Worm (Caenorhabditis elegans) whole organism, midembryonic: Measurements from ENCODE around the gene cisd-1.

ENCODE experiments used
- T22C8.4 ChIP-seq: fragments of 200-800 bp; sonication (Bioruptor generic); IDR thresholded peaks from 2 replicates; pipeline ENCODE4 v1.3.6; 2022; ENCODE audit warnings: missing genetic modification characterization, missing compliant biosample characterization
- cog-1 ChIP-seq: sonication (generic microtip); optimal IDR thresholded peaks from 2 replicates; lab custom pipeline; 2016; ENCODE audit warnings: missing genetic modification characterization, missing compliant biosample characterization
- flt-1 ChIP-seq: fragments of 200-800 bp; sonication (Bioruptor generic); IDR thresholded peaks from 2 replicates; pipeline ENCODE4 v1.3.6; 2022; ENCODE audit warnings: missing genetic modification characterization, missing compliant biosample characterization
- klf-2 ChIP-seq: fragments of 200-800 bp; sonication (Bioruptor generic); conservative IDR thresholded peaks from 2 replicates; pipeline ENCODE4 v1.3.6; 2022; ENCODE audit warnings: missing genetic modification reagents, missing genetic modification characterization, missing compliant biosample characterization
- med-1 ChIP-seq: sonication (generic microtip); optimal IDR thresholded peaks from 2 replicates; lab custom pipeline; 2017; ENCODE audit warnings: missing genetic modification characterization, mild to moderate bottlenecking, missing compliant biosample characterization, antibody characterized with exemption, missing genetic modification reagents; ENCODE audit not compliant: insufficient read depth
- ref-1 ChIP-seq: fragments of 200-800 bp; sonication (Bioruptor generic); conservative IDR thresholded peaks from 2 replicates; pipeline ENCODE4 v1.3.6; 2022; ENCODE audit warnings: missing genetic modification reagents, missing genetic modification characterization, missing compliant biosample characterization
- tab-1 ChIP-seq: fragments of 200-800 bp; sonication (Bioruptor generic); IDR thresholded peaks from 2 replicates; pipeline ENCODE4 v1.3.6; 2022; ENCODE audit warnings: missing genetic modification characterization, missing compliant biosample characterization
- ztf-23 ChIP-seq: fragments of 200-800 bp; sonication (Bioruptor generic); IDR thresholded peaks from 2 replicates; pipeline ENCODE4 v1.3.6; 2022; ENCODE audit warnings: missing genetic modification reagents, missing genetic modification characterization, missing compliant biosample characterization
- ztf-29 ChIP-seq: fragments of 200-800 bp; sonication (Bioruptor generic); IDR thresholded peaks from 2 replicates; pipeline ENCODE4 v1.3.6; 2022; ENCODE audit warnings: missing genetic modification reagents, missing genetic modification characterization, missing compliant biosample characterization

cisd-1 gene

ce11 chrII:11497365-11497764, 27.9 kb upstream of the cisd-1 start, which contains the start of gene B0334.5:
Gene B0334.5 (plus strand): TSS chrII:11497665.
- TF ChIP-seq klf-2 (GFP tag; lab: Robert Waterston, UW), result no peak
- TF ChIP-seq ztf-23 (GFP tag; lab: Robert Waterston, UW), result 0 out of 2 replicates have a peak, but pooled peaks have one; percentile 31

ce11 chrII:11496767-11497166, 27.3 kb upstream of the cisd-1 start, which contains the start of gene emc-5:
Gene emc-5 (plus strand): TSS chrII:11496780.
- TF ChIP-seq med-1 (GFP tag; lab: Kevin White, UChicago), result no peak
- no peak for TF ChIP-seq cog-1 (tag; lab: Kevin White, UChicago)

DNA sequence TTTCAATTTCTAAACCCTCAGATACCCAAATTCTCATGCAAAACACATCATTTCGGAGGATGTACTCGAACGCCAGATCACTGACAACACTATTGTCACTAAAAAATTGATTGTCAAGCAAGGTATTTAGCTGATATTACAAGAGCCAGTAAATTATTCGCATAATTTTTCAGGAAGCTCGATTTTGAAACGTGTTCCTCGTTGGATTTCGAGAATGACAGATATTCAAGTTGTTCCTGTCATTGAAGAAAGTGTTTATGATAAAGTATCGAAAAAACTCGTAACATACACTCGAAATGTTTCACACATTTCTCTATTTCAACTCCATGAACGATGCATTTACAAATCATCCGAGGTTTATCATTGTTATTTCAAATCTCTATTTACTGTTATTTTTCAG, 26.4 kb upstream of the cisd-1 start:
- no peak for TF ChIP-seq cog-1 (tag; lab: Kevin White, UChicago)
- TF ChIP-seq ztf-29 (GFP tag; lab: Robert Waterston, UW), result no peak
- no peak for TF ChIP-seq klf-2 (GFP tag; lab: Robert Waterston, UW)
- TF ChIP-seq ztf-23 (GFP tag; lab: Robert Waterston, UW), result no peak
- no peak for TF ChIP-seq T22C8.4 (GFP tag; lab: Robert Waterston, UW)
- TF ChIP-seq med-1 (GFP tag; lab: Kevin White, UChicago), result no peak
- no peak for TF ChIP-seq ref-1
- no peak for TF ChIP-seq flt-1
- TF ChIP-seq tab-1 (GFP tag; lab: Robert Waterston, UW), result no peak

DNA sequence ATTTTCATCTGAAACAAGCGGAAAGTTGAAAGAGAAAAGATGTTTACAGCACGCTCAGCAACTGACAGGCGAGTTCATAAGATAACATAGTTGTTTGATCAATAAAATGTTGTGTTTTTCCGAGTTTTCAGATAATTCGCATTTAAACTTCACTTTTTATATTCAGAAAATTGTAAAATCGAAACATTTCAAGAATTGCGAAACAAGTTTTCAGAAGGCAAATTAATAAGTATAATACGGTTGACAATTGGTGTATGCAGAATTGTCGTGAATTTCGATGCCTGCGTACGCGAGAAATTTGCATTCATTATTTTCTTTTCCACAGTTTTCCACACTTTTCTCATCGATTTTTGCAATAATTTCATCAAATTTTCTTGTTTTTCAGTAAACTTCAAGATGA, 25.9 kb upstream of the cisd-1 start, which contains the start of the genes ooc-3 and B0334.4:
TSS of gene ooc-3 (minus strand) at position 15 of the 400 bp plus-strand sequence.
TSS of gene B0334.4 (plus strand) at position 386 of the 400 bp plus-strand sequence.
- TF ChIP-seq ref-1 (no peak), flt-1 (no peak)

DNA sequence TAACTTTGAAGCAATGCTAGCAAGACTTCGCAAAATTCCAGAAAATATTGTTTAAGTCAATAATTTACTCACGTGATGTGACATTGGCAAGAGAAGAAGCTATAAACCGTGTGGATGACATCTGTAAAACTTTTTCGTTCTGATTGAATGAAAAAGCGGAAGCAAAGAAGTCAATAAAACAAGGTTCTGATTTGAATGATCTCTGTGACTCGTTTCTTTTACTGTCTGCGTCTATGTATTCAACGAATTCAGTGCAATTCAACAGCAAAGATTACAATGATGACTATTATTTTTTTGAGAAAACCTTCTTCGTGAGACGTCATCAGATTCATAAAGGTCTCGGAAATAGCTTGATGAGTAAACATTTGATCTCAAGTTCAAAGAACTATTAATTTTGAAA, 23.4 kb upstream of the cisd-1 start, which contains the start of gene hacl-1:
TSS of gene hacl-1 (minus strand) at position 121 of the 400 bp plus-strand sequence.
- no peak for TF ChIP-seq ztf-29 (GFP tag; lab: Robert Waterston, UW)
- TF ChIP-seq med-1 (GFP tag; lab: Kevin White, UChicago), result no peak
- no peak for TF ChIP-seq tab-1 (GFP tag; lab: Robert Waterston, UW)
- no peak for TF ChIP-seq cog-1 (tag; lab: Kevin White, UChicago)
- no peak for TF ChIP-seq ztf-23 (GFP tag; lab: Robert Waterston, UW)

- TF ChIP-seq T22C8.4 (GFP tag; lab: Robert Waterston, UW) (no peak), ref-1 (no peak), tab-1 (GFP tag; lab: Robert Waterston, UW) (no peak), ztf-29 (GFP tag; lab: Robert Waterston, UW) (no peak), med-1 (GFP tag; lab: Kevin White, UChicago) (no peak), ztf-23 (GFP tag; lab: Robert Waterston, UW) (no peak), klf-2 (GFP tag; lab: Robert Waterston, UW) (no peak), flt-1 (no peak), cog-1 (tag; lab: Kevin White, UChicago) (no peak)
These were observed 18.6 kb upstream of the cisd-1 start, which contains the start of gene B0334.13 for ce11 chrII:11487999-11488398. Gene B0334.13 (plus strand): TSS chrII:11488299.

ce11 chrII:11486698-11487234, 17.3 kb upstream of the cisd-1 start, which contains the start of gene ttr-18:
Gene ttr-18 (minus strand): TSS chrII:11486748.
- TF ChIP-seq ztf-29 (GFP tag; lab: Robert Waterston, UW) (no peak), ztf-23 (GFP tag; lab: Robert Waterston, UW) (no peak), flt-1 (no peak), tab-1 (GFP tag; lab: Robert Waterston, UW) (no peak), ref-1 (no peak), klf-2 (GFP tag; lab: Robert Waterston, UW) (no peak), cog-1 (tag; lab: Kevin White, UChicago) (no peak), med-1 (GFP tag; lab: Kevin White, UChicago) (no peak), T22C8.4 (GFP tag; lab: Robert Waterston, UW) (no peak)

DNA sequence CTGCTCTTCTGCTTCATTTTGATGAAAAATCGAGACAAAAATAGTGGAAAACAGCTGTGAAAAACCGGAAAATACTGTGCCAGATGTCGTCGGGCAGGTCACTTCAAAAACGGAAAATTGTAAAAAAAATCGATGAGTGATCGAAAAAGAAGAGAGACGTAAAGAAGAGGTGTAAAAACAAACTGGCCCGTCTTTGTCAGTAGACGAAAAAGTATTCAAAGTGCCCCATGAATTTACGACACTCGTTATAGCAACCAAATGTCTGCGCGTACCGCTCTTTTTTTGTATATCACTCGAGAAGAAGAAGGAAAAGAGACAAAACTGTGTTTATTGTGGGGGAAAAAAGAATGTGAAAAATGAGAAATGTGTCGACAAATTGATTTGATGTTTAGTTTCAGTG, 15.8 kb upstream of the cisd-1 start, which contains the start of gene twk-5:
TSS of gene twk-5 (minus strand) at position 101 of the 400 bp plus-strand sequence.
- TF ChIP-seq flt-1 (no peak), med-1 (GFP tag; lab: Kevin White, UChicago) (no peak), cog-1 (tag; lab: Kevin White, UChicago) (no peak), tab-1 (GFP tag; lab: Robert Waterston, UW) (no peak), klf-2 (GFP tag; lab: Robert Waterston, UW) (no peak), ref-1 (no peak), T22C8.4 (GFP tag; lab: Robert Waterston, UW) (no peak), ztf-29 (GFP tag; lab: Robert Waterston, UW) (no peak), ztf-23 (GFP tag; lab: Robert Waterston, UW) (no peak)

DNA sequence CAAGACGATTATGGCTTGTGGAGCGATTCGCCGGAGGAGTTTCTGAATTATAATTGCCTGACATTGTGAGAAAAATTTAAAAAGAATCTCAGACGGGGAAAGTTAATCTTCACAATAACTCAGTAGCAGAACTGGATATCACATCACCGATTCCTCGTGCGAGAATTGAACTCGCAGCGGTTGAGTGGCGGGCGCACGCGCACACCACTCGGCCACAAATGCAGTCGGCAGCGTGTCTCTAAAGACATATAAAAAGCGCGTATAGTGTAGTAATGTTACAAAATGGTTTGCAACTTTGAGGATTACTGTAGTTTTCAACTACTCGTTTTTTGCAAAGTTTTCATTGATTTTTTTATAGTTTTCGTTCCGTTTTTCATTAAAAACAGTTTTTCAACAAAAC, 15.2 kb upstream of the cisd-1 start:
- TF ChIP-seq flt-1 (peak; percentile 98), med-1 (GFP tag; lab: Kevin White, UChicago) (peak; percentile 85), T22C8.4 (GFP tag; lab: Robert Waterston, UW) (peak; percentile 96), ztf-23 (GFP tag; lab: Robert Waterston, UW) (peak; percentile 96), ztf-29 (GFP tag; lab: Robert Waterston, UW) (peak; percentile 95), tab-1 (GFP tag; lab: Robert Waterston, UW) (peak; percentile 99), cog-1 (tag; lab: Kevin White, UChicago) (peak; percentile 93), ref-1 (peak; percentile 94), klf-2 (GFP tag; lab: Robert Waterston, UW) (peak; percentile 98)

- TF ChIP-seq ref-1 (no peak), T22C8.4 (GFP tag; lab: Robert Waterston, UW) (no peak)
These were observed 9.7 kb upstream of the cisd-1 start, which contains the start of gene W02B12.12 for ce11 chrII:11479076-11479475. Gene W02B12.12 (minus strand): TSS chrII:11479176.
